Worm (Caenorhabditis elegans) whole organism, young adult: Measurements from ENCODE around the gene H23L24.4.

ENCODE experiments used
- F37B4.10 ChIP-seq: fragments of 200-800 bp; sonication (Bioruptor generic); IDR thresholded peaks from 2 replicates; pipeline ENCODE4 v1.3.6; 2022; ENCODE audit warnings: missing genetic modification characterization, missing compliant biosample characterization
- ama-1 ChIP-seq, 3 experiments: fragments of 150-350 bp in 1 of 3; sonication (generic microtip) in 2 of 3; optimal IDR thresholded peaks; 2 replicates each; lab custom pipeline; 2014 to 2018; ENCODE audit warnings: missing biosample characterization in 2 of 3, missing genetic modification characterization in 2 of 3, missing genetic modification reagents in 2 of 3
- attf-6 ChIP-seq: fragments of 200-800 bp; sonication (Bioruptor generic); IDR thresholded peaks from 2 replicates; pipeline ENCODE4 v1.3.6; 2022; ENCODE audit warnings: missing genetic modification reagents, missing genetic modification characterization, missing compliant biosample characterization
- cebp-2 ChIP-seq: fragments of 200-800 bp; sonication (Bioruptor generic); IDR thresholded peaks from 2 replicates; pipeline ENCODE4 v1.3.6; 2022; ENCODE audit warnings: missing genetic modification characterization, missing compliant biosample characterization
- lin-54 ChIP-seq: fragments of 200-800 bp; sonication (Bioruptor generic); optimal IDR thresholded peaks from 2 replicates; lab custom pipeline; 2018; ENCODE audit warnings: mild to moderate bottlenecking, missing genetic modification characterization, missing compliant biosample characterization
- nhr-80 ChIP-seq: sonication (generic microtip); optimal IDR thresholded peaks from 2 replicates; lab custom pipeline; 2016; ENCODE audit warnings: missing genetic modification characterization, missing compliant biosample characterization
- snpc-4 ChIP-seq, 5 experiments: fragments of 150-350 bp in 1 of 5; sonication (generic microtip) in 4 of 5; optimal IDR thresholded peaks; 2 replicates each; lab custom pipeline; 2014 to 2018; ENCODE audit warnings: missing genetic modification characterization in 5 of 5, missing biosample characterization in 3 of 5, antibody characterized with exemption in 2 of 5, mild to moderate bottlenecking in 2 of 5, missing compliant biosample characterization in 2 of 5, missing genotype in 2 of 5, moderate library complexity in 2 of 5, missing genetic modification reagents in 1 of 5

DNA sequence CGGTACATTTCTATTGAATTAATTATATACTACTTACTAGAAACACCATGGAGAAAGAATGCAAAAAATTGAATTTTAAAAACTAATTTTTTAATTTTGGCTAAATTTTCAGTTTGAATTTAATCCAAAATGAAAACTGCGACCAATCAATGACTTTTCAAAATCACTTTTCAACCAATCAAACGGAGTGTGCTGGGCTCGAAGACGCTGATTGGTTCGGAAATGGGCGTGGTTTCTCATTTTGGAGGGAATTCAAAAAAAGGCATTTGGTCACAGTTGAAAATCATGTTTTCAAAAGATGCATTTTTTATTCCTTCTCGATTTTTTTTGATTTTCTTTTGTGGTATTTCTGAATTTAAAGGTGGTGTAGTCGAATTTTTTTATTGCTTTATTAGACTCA is 43.6 kb upstream of the H23L24.4 start:
- TF ChIP-seq attf-6 (GFP tag; lab: Robert Waterston, UW): no peak
- TF ChIP-seq lin-54: no peak
- TF ChIP-seq ama-1 (optimal IDR thresholded peaks at IDR 0.05; lab: Kevin White, UChicago): no peak
- no peak for TF ChIP-seq ama-1 (GFP tag; optimal IDR thresholded peaks at IDR 0.05; lab: Kevin White, UChicago)
- no peak for TF ChIP-seq nhr-80 (tag; lab: Kevin White, UChicago)
- TF ChIP-seq F37B4.10 (GFP tag; lab: Robert Waterston, UW): no peak
- TF ChIP-seq snpc-4 (GFP tag; optimal IDR thresholded peaks at IDR 0.05; lab: Kevin White, UChicago): no peak
- no peak for TF ChIP-seq snpc-4 (tag; optimal IDR thresholded peaks at IDR 0.05; lab: Kevin White, UChicago)
- no peak for TF ChIP-seq cebp-2 (GFP tag; lab: Robert Waterston, UW)
